Worm (Caenorhabditis elegans) whole organism, mixed stage, embryonic: Measurements from ENCODE around the gene rab-3.

Source experiments
- M03D4.4 ChIP-seq: sonication (generic microtip); optimal IDR thresholded peaks from 2 replicates; lab custom pipeline; 2017; ENCODE audit warnings: mild to moderate bottlenecking, missing genetic modification characterization, missing compliant biosample characterization
- nhr-12 ChIP-seq: fragments of 150-350 bp; optimal IDR thresholded peaks from 2 replicates; lab custom pipeline; 2014; ENCODE audit warnings: missing biosample characterization, missing genetic modification characterization
- nhr-76 ChIP-seq: sonication (generic microtip); optimal IDR thresholded peaks from 2 replicates; lab custom pipeline; 2017; ENCODE audit warnings: missing biosample characterization, missing genetic modification characterization
- pha-4 ChIP-seq: fragments of 150-350 bp; optimal IDR thresholded peaks from 2 replicates; lab custom pipeline; 2018; ENCODE audit warnings: missing biosample characterization, missing genetic modification reagents, missing genetic modification characterization
- unc-39 ChIP-seq: fragments of 150-350 bp; optimal IDR thresholded peaks from 2 replicates; lab custom pipeline; 2014; ENCODE audit warnings: missing biosample characterization, missing genetic modification characterization

ce11 chrII:5719848-5720247 lies 7.8 kb downstream of the rab-3 start, which contains the start of gene damt-1:
- no peak for TF ChIP-seq nhr-12
- TF ChIP-seq pha-4 = no peak
- no peak for TF ChIP-seq M03D4.4 (tag; lab: Kevin White, UChicago)
- TF ChIP-seq unc-39 = no peak
- TF ChIP-seq nhr-76 (tag; lab: Kevin White, UChicago) = no peak
